Fruit fly (Drosophila melanogaster): ENCODE measurements around the gene CG12725.

CG12725 gene

DNA sequence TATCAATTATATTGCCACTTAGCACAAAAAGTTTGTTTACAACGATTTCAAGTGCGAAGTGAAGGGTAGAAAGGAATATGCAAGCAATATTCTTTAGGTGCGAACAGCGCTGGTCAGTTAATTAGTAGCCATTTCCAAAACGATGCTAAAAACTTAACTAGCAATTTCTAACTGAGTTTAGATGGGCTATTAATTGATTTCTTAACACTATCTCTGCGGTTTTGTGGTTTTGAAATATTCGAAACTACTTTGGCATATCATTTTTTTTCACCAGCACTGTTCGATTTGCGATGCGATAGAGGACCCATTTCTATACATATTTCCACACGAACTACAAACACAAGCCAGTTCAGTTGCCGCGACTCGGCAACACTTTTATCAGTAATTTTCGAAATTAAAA is 26.1 kb downstream of the CG12725 start (continued):
- TF ChIP-seq CG8290 (GFP tag; optimal IDR thresholded peaks at IDR 0.05) (no peak), CG8290 (tag; optimal IDR thresholded peaks at IDR 0.05) (peak in 1 of 2 experiments; percentile 43), CG9609 (GFP tag; optimal IDR thresholded peaks at IDR 0.05) (peak; percentile 15), CG8924 (tag; optimal IDR thresholded peaks at IDR 0.05) (peak; percentile 20), CG15011 (GFP tag; optimal IDR thresholded peaks at IDR 0.05) (peak; percentile 6), emc (GFP tag; optimal IDR thresholded peaks at IDR 0.05) (no peak), nerfin-1 (tag; optimal IDR thresholded peaks at IDR 0.05) (no peak), dmrt11E (tag; optimal IDR thresholded peaks at IDR 0.05) (no peak), inv (GFP tag; IDR thresholded peaks at IDR 0.05; ENCODE audit: partially characterized antibody) (no peak), eyg (GFP tag; optimal IDR thresholded peaks at IDR 0.05) (no peak), HHEX (GFP tag; optimal IDR thresholded peaks at IDR 0.05) (peak; percentile 27), jumu (GFP tag; optimal IDR thresholded peaks at IDR 0.05) (no peak), CG13775 (GFP tag; optimal IDR thresholded peaks at IDR 0.05) (peak; percentile 12), CG7271 (tag; optimal IDR thresholded peaks at IDR 0.05) (no peak), CG33557 (GFP tag; optimal IDR thresholded peaks at IDR 0.05) (no peak), CG3407 (GFP tag; optimal IDR thresholded peaks at IDR 0.05) (no peak), CG11695 (GFP tag; IDR thresholded peaks at IDR 0.05) (0 out of 3 replicates have a peak, but pooled peaks have one; percentile 42), pita (GFP tag; optimal IDR thresholded peaks at IDR 0.05) (no peak)

DNA sequence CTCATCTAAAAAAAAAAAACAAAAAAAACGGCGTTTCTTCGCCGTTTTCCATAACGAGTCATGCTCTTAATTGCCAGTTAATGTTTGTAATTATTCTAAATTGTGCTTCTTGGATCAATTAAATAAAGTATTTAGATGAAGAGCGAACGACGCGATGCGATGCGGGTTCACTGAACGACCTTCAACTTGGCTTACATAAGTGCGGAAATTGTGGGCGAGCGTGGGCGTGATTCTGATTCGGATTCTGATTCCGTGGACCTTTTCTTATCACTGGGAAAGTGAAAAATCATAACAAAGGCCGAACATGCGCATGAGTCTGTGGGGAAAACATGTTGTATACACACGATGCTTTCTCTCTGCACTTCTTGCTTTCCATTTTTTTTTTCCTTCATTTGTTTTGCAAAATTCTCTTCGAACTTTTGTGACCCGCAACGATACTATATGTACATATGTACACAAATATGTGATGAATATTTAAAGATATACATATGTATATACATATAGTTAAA is 27.1 kb downstream of the CG12725 start:
- no peak for TF ChIP-seq CG4360 (GFP tag; IDR thresholded peaks at IDR 0.05)
- no peak for TF ChIP-seq corto (GFP tag; optimal IDR thresholded peaks at IDR 0.05)
- no peak for TF ChIP-seq HLH4C (GFP tag; IDR thresholded peaks at IDR 0.05; ENCODE audit: partially characterized antibody)
- no peak for TF ChIP-seq Dfd (GFP tag; optimal IDR thresholded peaks at IDR 0.05)
- TF ChIP-seq Pdp1 (GFP tag; optimal IDR thresholded peaks at IDR 0.05), result peak in 1 of 2 experiments; percentile 62
- TF ChIP-seq ewg (GFP tag; optimal IDR thresholded peaks at IDR 0.05), result peak; percentile 51
- no peak for TF ChIP-seq CG11085 (GFP tag; IDR thresholded peaks at IDR 0.05)

DNA sequence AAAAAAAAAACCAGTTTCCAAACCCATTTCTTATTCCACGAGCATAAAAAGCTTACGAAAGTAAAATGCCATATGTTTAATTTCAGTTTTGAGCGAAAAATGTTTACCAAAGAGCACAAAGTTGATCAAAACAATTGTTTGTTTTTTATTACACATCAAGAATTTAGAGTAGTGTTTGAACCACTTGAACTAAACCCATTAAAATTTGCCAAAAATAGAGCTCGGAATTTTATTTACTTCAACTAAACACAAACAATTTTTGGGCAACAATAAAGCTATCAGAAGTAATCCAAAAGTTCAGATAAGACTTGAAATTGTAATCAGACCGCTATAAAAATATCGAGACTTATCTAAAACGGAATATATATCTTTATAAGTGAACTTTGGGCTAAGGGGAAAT is 27.7 kb downstream of the CG12725 start:
- TF ChIP-seq exex (tag; optimal IDR thresholded peaks at IDR 0.05), result peak; percentile 4
- no peak for TF ChIP-seq CG13296 (GFP tag; optimal IDR thresholded peaks at IDR 0.05)
- no peak for TF ChIP-seq CG3995 (GFP tag; optimal IDR thresholded peaks at IDR 0.05)
- no peak for TF ChIP-seq nerfin-1 (tag; optimal IDR thresholded peaks at IDR 0.05)
- TF ChIP-seq zen (tag; optimal IDR thresholded peaks at IDR 0.05), result no peak
- peak; percentile 14 for TF ChIP-seq CG2678 (tag; optimal IDR thresholded peaks at IDR 0.05)
- no peak for TF ChIP-seq CG2202 (tag; optimal IDR thresholded peaks at IDR 0.05)
- no peak for TF ChIP-seq Ets65A (GFP tag)
- TF ChIP-seq CG3407 (GFP tag; optimal IDR thresholded peaks at IDR 0.05), result no peak
- TF ChIP-seq dmrt11E (tag; optimal IDR thresholded peaks at IDR 0.05), result no peak
- TF ChIP-seq al (GFP tag; IDR thresholded peaks at IDR 0.05), result no peak
- no peak for TF ChIP-seq Dll (GFP tag; IDR thresholded peaks at IDR 0.05; ENCODE audit: partially characterized antibody)
- TF ChIP-seq lilli (GFP tag; optimal IDR thresholded peaks at IDR 0.05), result no peak
- no peak for TF ChIP-seq CG8478 (optimal IDR thresholded peaks at IDR 0.05)
- TF ChIP-seq Side (GFP tag; optimal IDR thresholded peaks at IDR 0.05), result no peak
- TF ChIP-seq tgo (GFP tag; IDR thresholded peaks at IDR 0.05), result no peak
- no peak for TF ChIP-seq CG6654 (GFP tag; optimal IDR thresholded peaks at IDR 0.05)
- no peak for TF ChIP-seq Hey (tag; optimal IDR thresholded peaks at IDR 0.05)
- TF ChIP-seq eve (GFP tag; optimal IDR thresholded peaks at IDR 0.05), result peak in 1 of 2 experiments; percentile 69
- no peak for TF ChIP-seq E2f2 (GFP tag; IDR thresholded peaks at IDR 0.05)
- TF ChIP-seq Awh (GFP tag; IDR thresholded peaks at IDR 0.05), result no peak
- peak; percentile 16 for TF ChIP-seq sd (tag; optimal IDR thresholded peaks at IDR 0.05)
- no peak for TF ChIP-seq grau (tag; optimal IDR thresholded peaks at IDR 0.05)
- no peak for TF ChIP-seq schlank (tag; optimal IDR thresholded peaks at IDR 0.05)
- no peak for TF ChIP-seq NK7.1 (GFP tag; optimal IDR thresholded peaks at IDR 0.05)
- TF ChIP-seq kah (GFP tag; optimal IDR thresholded peaks at IDR 0.05), result no peak
- no peak for TF ChIP-seq jumu (GFP tag; optimal IDR thresholded peaks at IDR 0.05)
- no peak for TF ChIP-seq Scr (GFP tag; IDR thresholded peaks at IDR 0.05; ENCODE audit: partially characterized antibody)
